Worm (Caenorhabditis elegans): Measurements from ENCODE around the gene B0361.9.

Gene B0361.9

DNA sequence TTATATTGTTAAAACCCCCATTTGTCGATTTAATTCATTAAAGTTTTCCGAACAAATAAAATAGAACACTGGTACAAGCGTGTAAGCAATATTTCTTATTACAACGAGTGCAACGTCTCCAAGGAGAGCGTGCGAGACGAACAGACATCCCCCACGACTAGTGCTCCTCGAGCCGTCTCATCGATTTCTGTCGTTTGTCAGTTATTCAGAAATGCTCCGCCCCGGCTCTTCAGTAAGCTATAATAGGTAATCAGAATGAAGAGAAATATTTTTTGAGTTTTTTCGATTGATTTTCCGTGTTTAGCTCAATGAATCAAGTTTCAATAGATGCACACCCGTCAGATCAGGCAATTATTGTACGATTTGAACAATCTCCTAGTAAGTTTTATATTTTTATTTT lies 39.3 kb upstream of the B0361.9 start, which contains the start of gene kap-1:
kap-1 (plus strand) TSS at position 143 of the 400 bp plus-strand sequence.
- no peak for TF ChIP-seq snpc-4 (tag; optimal IDR thresholded peaks at IDR 0.05)
- TF ChIP-seq lin-32 (GFP tag; optimal IDR thresholded peaks at IDR 0.05): no peak
- TF ChIP-seq drap-1 (GFP tag; optimal IDR thresholded peaks at IDR 0.05): no peak
- TF ChIP-seq ceh-39 (tag; optimal IDR thresholded peaks at IDR 0.05): no peak

DNA sequence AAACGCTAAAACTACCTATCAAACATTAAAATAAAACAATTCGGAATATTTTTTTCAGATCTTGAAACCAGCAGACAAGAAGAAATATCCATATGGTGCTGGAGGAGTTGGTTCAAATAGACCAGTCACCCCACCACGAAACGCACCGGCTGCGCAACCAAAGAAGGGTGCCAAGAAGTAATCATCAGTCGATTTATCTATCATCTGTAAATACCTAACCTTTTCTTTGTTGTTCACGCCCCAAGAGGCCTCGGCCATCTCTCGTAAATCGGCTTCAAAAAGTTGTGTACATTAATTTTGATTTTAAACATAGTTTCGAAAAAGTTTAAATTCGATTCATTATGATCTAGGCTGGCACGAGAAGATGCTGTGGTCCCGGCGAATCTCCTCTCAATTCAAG lies 38.6 kb upstream of the B0361.9 start:
- no peak for TF ChIP-seq unc-62 (GFP tag; optimal IDR thresholded peaks at IDR 0.05)
- TF ChIP-seq nhr-237 (tag; optimal IDR thresholded peaks at IDR 0.05): no peak
- no peak for TF ChIP-seq pha-4 (tag; optimal IDR thresholded peaks at IDR 0.05)

- TF ChIP-seq ham-2 (GFP tag; optimal IDR thresholded peaks at IDR 0.05) (no peak), drap-1 (GFP tag; optimal IDR thresholded peaks at IDR 0.05) (peak; percentile 43), ceh-43 (GFP tag; optimal IDR thresholded peaks at IDR 0.05) (no peak), sptf-1 (tag; optimal IDR thresholded peaks at IDR 0.05) (peak; percentile 29), ces-1 (GFP tag; optimal IDR thresholded peaks at IDR 0.05) (peak; percentile 45), mep-1 (tag; optimal IDR thresholded peaks at IDR 0.05) (peak; percentile 84), nhr-12 (tag; optimal IDR thresholded peaks at IDR 0.05) (no peak), unc-62 (GFP tag; optimal IDR thresholded peaks at IDR 0.05) (no peak), M03D4.4 (tag; optimal IDR thresholded peaks at IDR 0.05) (no peak), sem-2 (GFP tag; optimal IDR thresholded peaks at IDR 0.05) (no peak), hlh-1 (tag; optimal IDR thresholded peaks at IDR 0.05) (peak; percentile 59), ceh-39 (tag; optimal IDR thresholded peaks at IDR 0.05) (no peak), lsy-2 (tag; optimal IDR thresholded peaks at IDR 0.05) (peak; percentile 95), mls-2 (tag; optimal IDR thresholded peaks at IDR 0.05) (no peak), snpc-4 (tag; optimal IDR thresholded peaks at IDR 0.05) (no peak), elt-3 (tag; optimal IDR thresholded peaks at IDR 0.05) (no peak), cnd-1 (tag; optimal IDR thresholded peaks at IDR 0.05) (no peak), bed-3 (GFP tag; optimal IDR thresholded peaks at IDR 0.05) (no peak), lin-32 (GFP tag; optimal IDR thresholded peaks at IDR 0.05) (no peak), tbx-8 (GFP tag; optimal IDR thresholded peaks at IDR 0.05) (no peak), ztf-11 (tag; optimal IDR thresholded peaks at IDR 0.05) (no peak), nhr-76 (tag; optimal IDR thresholded peaks at IDR 0.05) (no peak), zip-8 (tag; optimal IDR thresholded peaks at IDR 0.05) (no peak), lin-13 (tag; optimal IDR thresholded peaks at IDR 0.05) (peak; percentile 33), unc-39 (tag; optimal IDR thresholded peaks at IDR 0.05) (no peak), mab-5 (tag; optimal IDR thresholded peaks at IDR 0.05) (no peak), nhr-237 (tag; optimal IDR thresholded peaks at IDR 0.05) (peak; percentile 73), nhr-2 (tag; optimal IDR thresholded peaks at IDR 0.05) (no peak), elt-1 (tag; optimal IDR thresholded peaks at IDR 0.05; ENCODE audit: borderline replicate concordance, insufficient read depth) (no peak), unc-120 (tag; optimal IDR thresholded peaks at IDR 0.05; ENCODE audit: poor library complexity, severe bottlenecking) (peak; percentile 7), flh-1 (GFP tag; optimal IDR thresholded peaks at IDR 0.05) (no peak), blmp-1 (tag; optimal IDR thresholded peaks at IDR 0.05) (no peak), pha-4 (tag; optimal IDR thresholded peaks at IDR 0.05) (peak; percentile 43), ceh-83 (GFP tag; optimal IDR thresholded peaks at IDR 0.05) (no peak), nhr-28 (tag; optimal IDR thresholded peaks at IDR 0.05) (no peak)
Observed at ce11 chrIII:7336214-7336613, 36.8 kb upstream of the B0361.9 start, which contains the start of gene gsp-2. TSS of gene gsp-2 (plus strand) at chrIII:7336587.

DNA sequence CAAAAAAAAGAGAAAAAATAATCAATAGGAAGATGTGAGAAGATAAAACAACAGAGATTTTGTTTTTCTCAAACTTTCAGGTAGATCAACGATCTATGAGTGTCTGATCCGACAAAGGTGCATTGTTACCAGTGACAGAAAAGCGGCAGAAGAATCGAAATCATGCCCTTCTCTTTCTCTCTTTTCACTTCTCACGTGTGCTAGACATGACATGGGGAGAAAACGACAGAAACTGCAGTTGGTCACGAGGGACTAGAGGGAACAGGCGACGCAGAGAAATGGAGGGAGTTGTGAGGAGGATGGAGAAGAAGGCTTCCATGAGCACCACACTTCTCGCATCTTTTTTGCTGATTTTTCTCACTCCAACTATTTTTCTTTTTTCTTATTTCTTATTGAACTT lies 35.8 kb upstream of the B0361.9 start, which contains the start of gene F56C9.10:
F56C9.10 (minus strand) TSS at position 97 of the 400 bp plus-strand sequence.
- TF ChIP-seq mls-2 (tag; optimal IDR thresholded peaks at IDR 0.05): peak; percentile 6
- TF ChIP-seq flh-1 (GFP tag; optimal IDR thresholded peaks at IDR 0.05): no peak
- TF ChIP-seq nhr-237 (tag; optimal IDR thresholded peaks at IDR 0.05): peak; percentile 48
- peak; percentile 77 for TF ChIP-seq hlh-1 (tag; optimal IDR thresholded peaks at IDR 0.05)
- no peak for TF ChIP-seq elt-1 (tag; optimal IDR thresholded peaks at IDR 0.05; ENCODE audit: borderline replicate concordance, insufficient read depth)
- no peak for TF ChIP-seq nhr-76 (tag; optimal IDR thresholded peaks at IDR 0.05)
- TF ChIP-seq nhr-12 (tag; optimal IDR thresholded peaks at IDR 0.05): no peak
- TF ChIP-seq sptf-1 (tag; optimal IDR thresholded peaks at IDR 0.05): no peak
- no peak for TF ChIP-seq ztf-11 (tag; optimal IDR thresholded peaks at IDR 0.05)
- TF ChIP-seq tbx-8 (GFP tag; optimal IDR thresholded peaks at IDR 0.05): no peak
- no peak for TF ChIP-seq lsy-2 (tag; optimal IDR thresholded peaks at IDR 0.05)
- TF ChIP-seq blmp-1 (tag; optimal IDR thresholded peaks at IDR 0.05): peak; percentile 66
- TF ChIP-seq cnd-1 (tag; optimal IDR thresholded peaks at IDR 0.05): peak; percentile 15
- no peak for TF ChIP-seq nhr-28 (tag; optimal IDR thresholded peaks at IDR 0.05)
- no peak for TF ChIP-seq sem-2 (GFP tag; optimal IDR thresholded peaks at IDR 0.05)
- TF ChIP-seq nhr-2 (tag; optimal IDR thresholded peaks at IDR 0.05): no peak
- TF ChIP-seq ceh-83 (GFP tag; optimal IDR thresholded peaks at IDR 0.05): no peak
- TF ChIP-seq lin-13 (tag; optimal IDR thresholded peaks at IDR 0.05): no peak
- no peak for TF ChIP-seq snpc-4 (tag; optimal IDR thresholded peaks at IDR 0.05)
- peak; percentile 9 for TF ChIP-seq ham-2 (GFP tag; optimal IDR thresholded peaks at IDR 0.05)
- peak; percentile 65 for TF ChIP-seq unc-120 (tag; optimal IDR thresholded peaks at IDR 0.05; ENCODE audit: poor library complexity, severe bottlenecking)
- no peak for TF ChIP-seq lin-32 (GFP tag; optimal IDR thresholded peaks at IDR 0.05)
- no peak for TF ChIP-seq bed-3 (GFP tag; optimal IDR thresholded peaks at IDR 0.05)
- TF ChIP-seq mep-1 (tag; optimal IDR thresholded peaks at IDR 0.05): peak; percentile 14
- TF ChIP-seq unc-39 (tag; optimal IDR thresholded peaks at IDR 0.05): no peak
- TF ChIP-seq unc-62 (GFP tag; optimal IDR thresholded peaks at IDR 0.05): peak; percentile 83
- TF ChIP-seq ces-1 (GFP tag; optimal IDR thresholded peaks at IDR 0.05): peak; percentile 32
